Worm (Caenorhabditis elegans) whole organism, L2 larva: ENCODE measurements around the gene ufd-1.

Experiments used
- C34F6.9 ChIP-seq: fragments of 150-350 bp; optimal IDR thresholded peaks from 2 replicates; lab custom pipeline; 2014; ENCODE audit warnings: missing biosample characterization, missing genetic modification characterization
- F13H6.1 ChIP-seq: sonication (generic microtip); optimal IDR thresholded peaks from 2 replicates; lab custom pipeline; 2016; ENCODE audit warnings: missing genetic modification characterization, missing compliant biosample characterization
- R02D3.7 ChIP-seq: fragments of 150-350 bp; optimal IDR thresholded peaks from 2 replicates; lab custom pipeline; 2014; ENCODE audit warnings: missing biosample characterization, missing genetic modification characterization
- Y55F3AM.14 ChIP-seq: fragments of 200-800 bp; sonication (Bioruptor generic); optimal IDR thresholded peaks from 2 replicates; lab custom pipeline; 2018; ENCODE audit warnings: mild to moderate bottlenecking, missing genetic modification characterization, missing compliant biosample characterization
- ZK546.5 ChIP-seq: sonication (generic microtip); optimal IDR thresholded peaks from 2 replicates; lab custom pipeline; 2017; ENCODE audit warnings: missing biosample characterization, missing genetic modification characterization
- alr-1 ChIP-seq: fragments of 150-350 bp; optimal IDR thresholded peaks from 2 replicates; lab custom pipeline; 2014; ENCODE audit warnings: missing biosample characterization, missing genetic modification characterization
- aly-2 ChIP-seq: fragments of 150-350 bp; optimal IDR thresholded peaks from 2 replicates; lab custom pipeline; 2014; ENCODE audit warnings: missing biosample characterization, missing genetic modification characterization
- ama-1 ChIP-seq: fragments of 150-350 bp; optimal IDR thresholded peaks from 2 replicates; lab custom pipeline; 2018; ENCODE audit warnings: inconsistent platforms
- blmp-1 ChIP-seq: sonication (generic microtip); optimal IDR thresholded peaks from 2 replicates; lab custom pipeline; 2017; ENCODE audit warnings: missing genetic modification characterization, mild to moderate bottlenecking, missing compliant biosample characterization, antibody characterized with exemption, moderate library complexity; ENCODE audit not compliant: insufficient read depth
- ceh-16 ChIP-seq: fragments of 150-350 bp; optimal IDR thresholded peaks from 2 replicates; lab custom pipeline; 2014; ENCODE audit warnings: missing biosample characterization, missing genetic modification characterization
- ceh-82 ChIP-seq: fragments of 150-350 bp; optimal IDR thresholded peaks from 2 replicates; lab custom pipeline; 2014; ENCODE audit warnings: missing biosample characterization, missing genetic modification characterization
- crh-2 ChIP-seq: sonication (generic microtip); optimal IDR thresholded peaks from 2 replicates; lab custom pipeline; 2017; ENCODE audit warnings: missing biosample characterization, missing genetic modification characterization
- dmd-4 ChIP-seq: sonication (generic microtip); optimal IDR thresholded peaks from 2 replicates; lab custom pipeline; 2017; ENCODE audit warnings: missing biosample characterization, missing genetic modification characterization
- egl-27 ChIP-seq: sonication (generic microtip); optimal IDR thresholded peaks from 3 replicates; lab custom pipeline; 2017; ENCODE audit warnings: missing biosample characterization, missing genetic modification reagents, missing genetic modification characterization
- elt-1 ChIP-seq: fragments of 150-350 bp; optimal IDR thresholded peaks from 2 replicates; lab custom pipeline; 2014; ENCODE audit warnings: missing biosample characterization, missing genetic modification characterization
- elt-3 ChIP-seq: sonication (generic microtip); optimal IDR thresholded peaks from 2 replicates; lab custom pipeline; 2017; ENCODE audit warnings: missing biosample characterization, missing genetic modification characterization
- fos-1 ChIP-seq: fragments of 150-350 bp; optimal IDR thresholded peaks from 2 replicates; lab custom pipeline; 2014; ENCODE audit warnings: missing biosample characterization, missing genetic modification characterization
- gmeb-1 ChIP-seq: fragments of 150-350 bp; optimal IDR thresholded peaks from 2 replicates; lab custom pipeline; 2014; ENCODE audit warnings: missing biosample characterization, missing genetic modification characterization
- lin-11 ChIP-seq: fragments of 150-350 bp; sonication (generic microtip); optimal IDR thresholded peaks from 2 replicates; lab custom pipeline; 2014; ENCODE audit warnings: missing biosample characterization, missing genetic modification characterization, inconsistent platforms, mixed read lengths
- lin-13 ChIP-seq: fragments of 150-350 bp; optimal IDR thresholded peaks from 2 replicates; lab custom pipeline; 2014; ENCODE audit warnings: missing biosample characterization, missing genetic modification reagents, missing genetic modification characterization
- lin-39 ChIP-seq: fragments of 150-350 bp; optimal IDR thresholded peaks from 2 replicates; lab custom pipeline; 2014; ENCODE audit warnings: missing biosample characterization, missing genetic modification reagents, missing genetic modification characterization
- lsy-2 ChIP-seq, 2 experiments: fragments of 150-350 bp in 1 of 2; sonication (generic microtip) in 1 of 2; optimal IDR thresholded peaks; 2 replicates each; lab custom pipeline; 2014 to 2017; ENCODE audit warnings: missing biosample characterization in 2 of 2, missing genetic modification characterization in 2 of 2
- mab-5 ChIP-seq: fragments of 150-350 bp; optimal IDR thresholded peaks from 2 replicates; lab custom pipeline; 2014; ENCODE audit warnings: missing biosample characterization, missing genetic modification characterization
- mbf-1 ChIP-seq: sonication (generic microtip); optimal IDR thresholded peaks from 2 replicates; lab custom pipeline; 2017; ENCODE audit warnings: missing biosample characterization, missing genetic modification characterization
- mdl-1 ChIP-seq, 2 experiments: fragments of 150-350 bp in 1 of 2; sonication (generic microtip) in 1 of 2; optimal IDR thresholded peaks; 2 replicates each; lab custom pipeline; 2017; ENCODE audit warnings: missing biosample characterization in 2 of 2, missing genetic modification characterization in 2 of 2
- nhr-10 ChIP-seq: sonication (generic microtip); optimal IDR thresholded peaks from 2 replicates; lab custom pipeline; 2017; ENCODE audit warnings: missing biosample characterization, missing genetic modification characterization
- nhr-11 ChIP-seq: fragments of 150-350 bp; optimal IDR thresholded peaks from 2 replicates; lab custom pipeline; 2014; ENCODE audit warnings: missing biosample characterization, missing genetic modification characterization
- nhr-12 ChIP-seq: fragments of 150-350 bp; optimal IDR thresholded peaks from 2 replicates; lab custom pipeline; 2014; ENCODE audit warnings: missing biosample characterization, missing genetic modification characterization
- nhr-129 ChIP-seq: fragments of 150-350 bp; optimal IDR thresholded peaks from 2 replicates; lab custom pipeline; 2014; ENCODE audit warnings: missing biosample characterization, missing genetic modification characterization
- nhr-21 ChIP-seq: fragments of 150-350 bp; optimal IDR thresholded peaks from 2 replicates; lab custom pipeline; 2014; ENCODE audit warnings: missing biosample characterization, missing genetic modification characterization
- nhr-23 ChIP-seq: fragments of 150-350 bp; optimal IDR thresholded peaks from 2 replicates; lab custom pipeline; 2014; ENCODE audit warnings: missing biosample characterization, missing genetic modification reagents, missing genetic modification characterization
- nhr-25 ChIP-seq: fragments of 150-350 bp; sonication (generic microtip); optimal IDR thresholded peaks from 3 replicates; lab custom pipeline; 2014; ENCODE audit warnings: missing biosample characterization, missing genetic modification characterization
- nhr-6 ChIP-seq: fragments of 150-350 bp; optimal IDR thresholded peaks from 2 replicates; lab custom pipeline; 2014; ENCODE audit warnings: missing biosample characterization, missing genetic modification characterization
- nhr-77 ChIP-seq: fragments of 150-350 bp; optimal IDR thresholded peaks from 2 replicates; lab custom pipeline; 2014; ENCODE audit warnings: missing biosample characterization, missing genetic modification characterization
- peb-1 ChIP-seq: fragments of 150-350 bp; optimal IDR thresholded peaks from 2 replicates; lab custom pipeline; 2014; ENCODE audit warnings: missing biosample characterization, missing genetic modification characterization
- sem-4 ChIP-seq: fragments of 150-350 bp; optimal IDR thresholded peaks from 2 replicates; lab custom pipeline; 2014; ENCODE audit warnings: missing biosample characterization, missing genetic modification reagents, missing genetic modification characterization
- skn-1 ChIP-seq: sonication (generic microtip); optimal IDR thresholded peaks from 2 replicates; lab custom pipeline; 2017; ENCODE audit warnings: missing biosample characterization, missing genetic modification characterization
- sma-3 ChIP-seq: sonication (generic microtip); optimal IDR thresholded peaks from 2 replicates; lab custom pipeline; 2016; ENCODE audit warnings: missing genetic modification reagents, missing genetic modification characterization, missing compliant biosample characterization
- sma-9 ChIP-seq, 2 experiments: fragments of 150-350 bp in 1 of 2; sonication (generic microtip) in 1 of 2; optimal IDR thresholded peaks; 2 replicates each; lab custom pipeline; 2014 to 2016; ENCODE audit warnings: missing genetic modification characterization in 2 of 2, mild to moderate bottlenecking in 1 of 2, missing biosample characterization in 1 of 2, missing compliant biosample characterization in 1 of 2, missing genetic modification reagents in 1 of 2, moderate library complexity in 1 of 2
- snpc-4 ChIP-seq: fragments of 150-350 bp; optimal IDR thresholded peaks from 2 replicates; lab custom pipeline; 2014; ENCODE audit warnings: missing biosample characterization, missing genetic modification characterization
- unc-39 ChIP-seq: fragments of 150-350 bp; optimal IDR thresholded peaks from 2 replicates; lab custom pipeline; 2014; ENCODE audit warnings: missing biosample characterization, missing genetic modification characterization
- unc-55 ChIP-seq: fragments of 150-350 bp; sonication (generic microtip); optimal IDR thresholded peaks from 3 replicates; lab custom pipeline; 2014; ENCODE audit warnings: missing biosample characterization, missing genetic modification reagents, missing genetic modification characterization
- unc-62 ChIP-seq: fragments of 150-350 bp; optimal IDR thresholded peaks from 2 replicates; lab custom pipeline; 2014; ENCODE audit warnings: missing biosample characterization, missing genetic modification reagents, missing genetic modification characterization
- zag-1 ChIP-seq: fragments of 150-350 bp; optimal IDR thresholded peaks from 2 replicates; lab custom pipeline; 2014; ENCODE audit warnings: missing biosample characterization, missing genetic modification characterization
- ztf-1 ChIP-seq: fragments of 200-800 bp; sonication (Bioruptor generic); conservative IDR thresholded peaks from 2 replicates; pipeline ENCODE4 v1.3.6; 2022; ENCODE audit warnings: missing genetic modification characterization, missing compliant biosample characterization
- ztf-11 ChIP-seq: sonication (generic microtip); optimal IDR thresholded peaks from 2 replicates; lab custom pipeline; 2017; ENCODE audit warnings: missing biosample characterization, missing genetic modification characterization
- ztf-4 ChIP-seq: fragments of 150-350 bp; optimal IDR thresholded peaks from 2 replicates; lab custom pipeline; 2014; ENCODE audit warnings: missing biosample characterization, missing genetic modification characterization

The ufd-1 gene

DNA sequence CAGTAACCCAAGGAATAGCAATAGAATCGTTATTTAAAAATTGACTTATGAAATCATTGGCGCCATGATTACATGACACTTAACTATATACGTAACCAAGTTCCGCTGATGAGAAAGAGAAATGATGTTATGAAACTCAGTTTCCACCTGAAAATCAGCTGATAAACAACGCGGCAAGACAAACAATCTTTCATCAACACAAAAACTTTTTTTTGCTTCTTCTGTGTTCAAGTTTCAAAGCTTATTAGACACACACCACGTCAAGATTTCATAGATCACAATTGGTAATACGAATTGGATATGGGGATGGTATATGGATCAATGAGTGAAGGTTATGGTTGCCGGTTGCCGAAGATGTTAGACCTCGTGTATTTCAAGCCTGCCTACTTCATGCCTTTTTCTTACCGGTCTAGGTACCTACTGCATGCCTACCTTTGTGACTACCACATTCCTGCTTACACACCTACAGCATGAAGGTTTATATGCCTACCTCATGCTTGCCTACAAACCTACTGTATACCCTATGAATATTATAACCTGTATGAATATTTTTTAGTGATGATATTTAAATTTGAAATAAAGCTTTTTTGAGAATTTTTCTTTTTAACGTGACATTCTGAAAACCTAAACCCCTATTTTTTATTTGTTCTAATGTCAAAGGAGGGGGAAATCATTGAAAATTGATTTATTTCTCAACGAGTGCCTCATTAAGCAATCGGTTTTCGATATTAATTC is 6.4 kb upstream of the ufd-1 start, which contains the start of the genes F19B6.10 and wht-5:
Gene F19B6.10, plus strand, starts transcription at position 301 of the 735 bp plus-strand sequence.
Gene wht-5, plus strand, starts transcription at position 685 of the 735 bp plus-strand sequence.
- TF ChIP-seq mdl-1 (tag; optimal IDR thresholded peaks at IDR 0.05; lab: Kevin White, UChicago) (no peak), F13H6.1 (tag; lab: Kevin White, UChicago) (no peak), nhr-11 (tag; lab: Kevin White, UChicago) (no peak), sma-3 (GFP tag; lab: Kevin White, UChicago) (no peak), lin-11 (tag; lab: Kevin White, UChicago) (no peak), R02D3.7 (tag; lab: Kevin White, UChicago) (no peak), nhr-21 (tag; lab: Kevin White, UChicago) (no peak)

ce11 chrIV:12335798-12336197 is 5.1 kb upstream of the ufd-1 start, which contains the start of gene F19B6.1:
TSS of gene F19B6.1 (minus strand) at chrIV:12336075.
- TF ChIP-seq peb-1 (tag; lab: Kevin White, UChicago) (no peak), ama-1 (lab: Kevin White, UChicago) (no peak), mdl-1 (tag; optimal IDR thresholded peaks at IDR 0.05; lab: Kevin White, UChicago) (no peak), mab-5 (tag; lab: Kevin White, UChicago) (no peak), crh-2 (tag; lab: Kevin White, UChicago) (no peak)
- TF ChIP-seq, all 48 proteins: peak for 0

ce11 chrIV:12335248-12335647 is 4.6 kb upstream of the ufd-1 start:
- peak; percentile 24 for TF ChIP-seq lin-11 (tag; lab: Kevin White, UChicago)
- TF ChIP-seq peb-1 (tag; lab: Kevin White, UChicago), result no peak
- TF ChIP-seq gmeb-1 (tag; lab: Kevin White, UChicago), result no peak
- TF ChIP-seq ceh-82 (tag; lab: Kevin White, UChicago), result no peak
- no peak for TF ChIP-seq lin-13 (GFP tag; lab: Kevin White, UChicago)
- TF ChIP-seq C34F6.9 (tag; lab: Kevin White, UChicago), result peak; percentile 17
- TF ChIP-seq snpc-4 (tag; lab: Kevin White, UChicago), result no peak
- TF ChIP-seq ztf-4 (tag; lab: Kevin White, UChicago), result no peak
- no peak for TF ChIP-seq unc-39
- no peak for TF ChIP-seq egl-27 (tag; lab: Kevin White, UChicago)
- peak; percentile 43 for TF ChIP-seq sma-9 (GFP tag; optimal IDR thresholded peaks at IDR 0.05; lab: Kevin White, UChicago)
- no peak for TF ChIP-seq sma-9 (tag; optimal IDR thresholded peaks at IDR 0.05; lab: Kevin White, UChicago)
- no peak for TF ChIP-seq nhr-23
- TF ChIP-seq blmp-1 (tag; lab: Kevin White, UChicago), result no peak
- TF ChIP-seq ceh-16 (tag; lab: Kevin White, UChicago), result no peak
- no peak for TF ChIP-seq Y55F3AM.14 (GFP tag; lab: Kevin White, UChicago)
- TF ChIP-seq ztf-11 (tag; lab: Kevin White, UChicago), result no peak
- TF ChIP-seq nhr-10 (tag; lab: Kevin White, UChicago), result no peak
- no peak for TF ChIP-seq unc-62 (GFP tag; lab: Kevin White, UChicago)
- no peak for TF ChIP-seq fos-1 (tag; lab: Kevin White, UChicago)
- no peak for TF ChIP-seq alr-1 (tag; lab: Kevin White, UChicago)
- TF ChIP-seq ztf-1 (GFP tag; lab: Robert Waterston, UW), result no peak
- TF ChIP-seq skn-1 (tag; lab: Kevin White, UChicago), result no peak
- no peak for TF ChIP-seq ZK546.5 (tag; lab: Kevin White, UChicago)
- TF ChIP-seq lin-39 (tag; lab: Kevin White, UChicago), result no peak
- TF ChIP-seq nhr-129, result peak; percentile 90
- no peak for TF ChIP-seq dmd-4
- no peak for TF ChIP-seq nhr-12 (tag; lab: Kevin White, UChicago)
- no peak for TF ChIP-seq crh-2 (tag; lab: Kevin White, UChicago)
- no peak for TF ChIP-seq elt-3 (tag; lab: Kevin White, UChicago)
- peak; percentile 28 for TF ChIP-seq nhr-25 (tag; lab: Kevin White, UChicago)
- no peak for TF ChIP-seq elt-1 (tag; lab: Kevin White, UChicago)
- peak; percentile 39 for TF ChIP-seq unc-55
- TF ChIP-seq aly-2, result no peak
- TF ChIP-seq mdl-1 (tag; optimal IDR thresholded peaks at IDR 0.05; lab: Kevin White, UChicago), result peak in 1 of 2 experiments; percentile 22
- no peak for TF ChIP-seq nhr-6 (tag; lab: Kevin White, UChicago)
- no peak for TF ChIP-seq R02D3.7 (tag; lab: Kevin White, UChicago)
- TF ChIP-seq lsy-2 (tag; optimal IDR thresholded peaks at IDR 0.05; lab: Kevin White, UChicago), result peak in 1 of 2 experiments; percentile 2
- no peak for TF ChIP-seq ama-1 (lab: Kevin White, UChicago)
- TF ChIP-seq sem-4 (tag; lab: Kevin White, UChicago), result no peak
- TF ChIP-seq zag-1 (tag; lab: Kevin White, UChicago), result no peak
- no peak for TF ChIP-seq nhr-21 (tag; lab: Kevin White, UChicago)
- no peak for TF ChIP-seq mbf-1 (tag; lab: Kevin White, UChicago)
- TF ChIP-seq F13H6.1 (tag; lab: Kevin White, UChicago), result peak; percentile 54
- TF ChIP-seq nhr-11 (tag; lab: Kevin White, UChicago), result no peak
- no peak for TF ChIP-seq nhr-77 (tag; lab: Kevin White, UChicago)
- no peak for TF ChIP-seq mab-5 (tag; lab: Kevin White, UChicago)
